Fruit fly (Drosophila melanogaster): Measurements from ENCODE around the gene RpS28-like.

Gene RpS28-like

DNA sequence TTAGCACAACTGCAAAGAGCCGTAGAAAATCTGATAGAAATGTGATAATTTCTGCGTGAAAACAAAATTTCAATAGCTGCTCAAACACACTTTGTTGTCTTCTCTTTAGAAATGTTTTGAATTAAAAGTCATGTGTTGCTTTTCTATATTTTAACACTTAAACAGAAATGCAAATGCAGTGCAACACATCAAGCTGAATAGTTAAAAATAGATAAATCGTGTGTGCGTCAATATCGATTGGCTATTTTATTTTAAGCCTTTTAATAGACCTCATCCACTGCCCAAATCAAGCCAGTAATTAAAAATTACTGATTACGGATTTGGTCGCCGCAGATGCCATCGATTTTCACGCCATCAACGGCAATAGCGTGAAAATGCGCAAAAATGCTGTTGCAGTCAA is 38.7 kb upstream of the RpS28-like start, which contains the start of gene CG4438:
Gene CG4438 (minus strand): TSS at position 101 of the 400 bp plus-strand sequence.
- TF ChIP-seq Hr39 (GFP tag; optimal IDR thresholded peaks at IDR 0.05) = no peak
- no peak for TF ChIP-seq CG4318 (GFP tag; optimal IDR thresholded peaks at IDR 0.05)
- TF ChIP-seq Ets96B (tag; optimal IDR thresholded peaks at IDR 0.05) = no peak
- no peak for TF ChIP-seq Sox102F (GFP tag; optimal IDR thresholded peaks at IDR 0.05)
- no peak for TF ChIP-seq Lpt (GFP tag; optimal IDR thresholded peaks at IDR 0.05)
- TF ChIP-seq CG8119 (GFP tag; IDR thresholded peaks at IDR 0.05) = no peak

DNA sequence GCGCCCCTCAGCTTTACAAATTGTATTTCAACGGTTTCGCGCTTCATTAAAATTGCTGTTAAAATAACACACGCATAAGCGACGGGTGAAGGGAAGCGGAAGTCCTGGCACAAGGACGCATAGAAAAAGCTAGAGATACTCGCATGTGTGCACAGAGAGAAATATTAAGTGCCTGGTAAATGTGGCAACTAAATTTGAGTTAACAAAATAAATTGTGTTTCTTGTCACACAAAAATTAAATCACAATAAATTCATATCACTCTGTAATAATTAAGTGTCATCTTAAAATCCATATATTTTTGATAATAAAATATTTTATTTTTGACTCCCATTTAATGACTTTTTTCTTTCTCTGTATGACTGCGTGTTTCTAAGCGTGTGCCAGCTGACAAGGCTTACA is 36.5 kb upstream of the RpS28-like start:
- no peak for TF ChIP-seq CG34406 (GFP tag; optimal IDR thresholded peaks at IDR 0.05)
- 0 out of 3 replicates have a peak, but pooled peaks have one; percentile 23 for TF ChIP-seq CG6163 (GFP tag; IDR thresholded peaks at IDR 0.05)
- no peak for TF ChIP-seq CG16779 (tag; optimal IDR thresholded peaks at IDR 0.05)
- no peak for TF ChIP-seq net (GFP tag; optimal IDR thresholded peaks at IDR 0.05)
- TF ChIP-seq CG6854 (GFP tag; optimal IDR thresholded peaks at IDR 0.05) = no peak
- no peak for TF ChIP-seq dac (GFP tag; optimal IDR thresholded peaks at IDR 0.05)
- TF ChIP-seq topi (GFP tag; optimal IDR thresholded peaks at IDR 0.05) = no peak
- no peak for TF ChIP-seq eg (GFP tag; IDR thresholded peaks at IDR 0.05)
- no peak for TF ChIP-seq CG9139 (GFP tag; optimal IDR thresholded peaks at IDR 0.05)
- no peak for TF ChIP-seq pdm3 (GFP tag; optimal IDR thresholded peaks at IDR 0.05)
- no peak for TF ChIP-seq fd59A (GFP tag; optimal IDR thresholded peaks at IDR 0.05)
- TF ChIP-seq Ets96B (tag; optimal IDR thresholded peaks at IDR 0.05) = no peak
- TF ChIP-seq CG32006 (GFP tag; optimal IDR thresholded peaks at IDR 0.05) = peak; percentile 10

DNA sequence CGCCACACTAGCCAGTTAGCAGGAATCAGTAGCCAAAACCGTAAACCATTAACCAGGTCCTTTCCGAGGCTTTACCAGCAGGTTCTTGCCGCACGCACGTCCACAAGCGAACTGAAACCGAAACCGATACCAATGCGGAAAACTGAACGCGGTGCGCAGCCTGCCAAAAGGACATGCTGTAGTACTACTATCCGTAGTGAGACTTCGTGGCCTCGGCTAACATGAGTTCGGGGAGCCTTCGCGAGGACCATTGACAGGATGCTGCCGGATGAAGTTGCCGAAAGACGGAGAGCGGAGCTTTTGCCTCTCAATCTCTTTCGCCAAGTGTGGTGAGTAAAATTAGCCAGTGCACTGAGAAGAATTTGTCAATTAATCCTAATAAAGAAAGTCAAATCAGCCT is 21.6 kb upstream of the RpS28-like start, which contains the start of gene Shawl:
Gene Shawl (minus strand): TSS at position 104 of the 400 bp plus-strand sequence.
- TF ChIP-seq dac (GFP tag; optimal IDR thresholded peaks at IDR 0.05) (no peak), svp (GFP tag) (no peak), Hr38 (GFP tag; optimal IDR thresholded peaks at IDR 0.05) (no peak), CG32006 (GFP tag; optimal IDR thresholded peaks at IDR 0.05) (no peak), net (GFP tag; optimal IDR thresholded peaks at IDR 0.05) (no peak), fd85E (GFP tag; optimal IDR thresholded peaks at IDR 0.05) (no peak), fkh (GFP tag; optimal IDR thresholded peaks at IDR 0.05) (no peak), CG10669 (GFP tag; optimal IDR thresholded peaks at IDR 0.05) (no peak), CG6808 (GFP tag; optimal IDR thresholded peaks at IDR 0.05) (no peak), cyc (GFP tag; optimal IDR thresholded peaks at IDR 0.05) (no peak), OdsH (GFP tag; optimal IDR thresholded peaks at IDR 0.05) (no peak), CG8319 (GFP tag; optimal IDR thresholded peaks at IDR 0.05) (no peak)

DNA sequence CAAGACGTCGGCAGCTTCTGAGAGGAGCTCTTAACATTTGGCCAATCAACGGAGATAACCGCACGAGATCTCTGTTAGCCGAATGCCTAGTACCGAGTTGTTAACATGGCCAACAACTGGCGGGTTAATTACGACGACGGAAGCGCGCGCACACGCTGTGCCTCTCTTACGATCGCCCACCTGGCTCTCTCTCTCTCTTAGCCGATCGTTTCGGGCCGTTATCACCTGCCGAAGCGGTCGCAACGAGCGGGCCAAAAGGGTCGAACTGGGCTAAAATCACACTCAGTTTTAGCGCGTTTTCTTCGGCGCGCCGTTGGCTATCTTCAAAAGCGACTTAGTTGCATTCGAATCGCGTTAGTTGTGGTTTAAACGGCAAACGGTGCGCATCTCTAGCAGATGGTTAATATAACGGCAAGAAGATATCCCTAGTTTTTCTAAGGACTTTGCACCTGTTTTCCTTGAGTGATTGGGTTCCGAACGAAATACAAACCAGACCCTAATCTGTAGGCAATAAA is 20.3 kb upstream of the RpS28-like start, which contains the start of gene Mco1:
Gene Mco1 (plus strand): TSS at position 345 of the 515 bp plus-strand sequence.
- TF ChIP-seq dsx (GFP tag; optimal IDR thresholded peaks at IDR 0.05; ENCODE audit: poor library complexity, severe bottlenecking) (peak; percentile 78), Ets21C (GFP tag; optimal IDR thresholded peaks at IDR 0.05) (no peak)

DNA sequence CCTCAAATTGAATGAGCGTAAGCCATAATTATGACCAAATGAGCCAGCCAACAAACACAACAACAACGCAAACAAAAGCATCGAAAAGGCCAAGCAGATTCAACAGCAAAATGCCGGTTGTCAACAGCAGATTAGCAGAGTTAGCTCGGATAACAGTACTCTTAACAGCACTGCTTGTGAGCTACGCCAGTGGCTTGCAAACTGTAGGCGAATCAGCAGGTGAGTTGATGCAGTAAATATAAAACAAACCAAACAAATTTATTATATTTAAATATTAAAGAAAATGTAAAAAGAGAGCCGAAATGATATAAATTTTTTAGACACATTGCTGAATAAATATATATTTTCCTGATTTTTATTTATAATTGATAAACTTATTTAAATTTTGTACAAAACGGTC is 15.9 kb upstream of the RpS28-like start:
- TF ChIP-seq lz (GFP tag; optimal IDR thresholded peaks at IDR 0.05) (no peak), CG7368 (GFP tag; optimal IDR thresholded peaks at IDR 0.05) (no peak), CG6276 (GFP tag; optimal IDR thresholded peaks at IDR 0.05) (no peak)

DNA sequence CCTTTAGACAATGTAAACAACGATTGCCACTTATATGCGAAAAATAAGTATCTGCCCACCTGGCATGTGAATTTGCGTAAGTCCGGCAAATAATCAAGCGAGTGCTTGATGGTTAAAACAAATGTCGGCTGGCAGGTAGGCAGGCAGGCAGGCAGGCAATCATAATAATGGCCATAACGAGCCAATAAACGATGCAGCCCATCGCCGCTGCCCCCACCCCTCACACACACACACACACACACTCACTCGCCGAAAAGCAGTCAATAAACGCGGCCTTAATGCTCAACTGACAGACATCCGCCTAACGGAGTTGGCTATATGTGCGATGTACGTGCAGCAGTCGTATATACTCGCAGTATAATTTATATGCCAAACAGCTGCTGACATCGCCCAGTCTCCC is 15.3 kb upstream of the RpS28-like start:
- no peak for TF ChIP-seq ss (GFP tag; optimal IDR thresholded peaks at IDR 0.05)
- TF ChIP-seq CG11294 (GFP tag; IDR thresholded peaks at IDR 0.05) = no peak
- no peak for TF ChIP-seq Eip78C (GFP tag)
- TF ChIP-seq CG3032 (tag; optimal IDR thresholded peaks at IDR 0.05) = no peak
